Fruit fly (Drosophila melanogaster): ENCODE data around the gene CG12506.

The CG12506 gene

DNA sequence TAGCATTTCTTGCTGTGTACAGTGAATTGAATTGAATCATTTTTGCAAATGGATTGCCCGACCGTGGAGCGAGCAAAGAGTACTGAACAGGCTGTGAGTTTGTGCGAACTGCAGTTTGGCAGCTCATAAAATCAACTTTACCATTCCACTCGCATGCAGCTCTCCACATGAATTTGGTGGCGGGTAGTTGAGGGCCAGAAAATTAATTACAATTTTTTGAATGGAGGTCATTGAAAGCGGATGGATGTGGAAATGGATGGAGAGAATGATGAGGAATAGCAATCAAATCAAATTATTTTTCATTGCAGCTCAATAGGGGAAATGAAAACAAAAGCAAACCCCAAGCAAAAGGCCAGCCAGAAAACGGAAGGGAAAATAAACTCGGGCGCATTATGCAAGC lies 23.7 kb upstream of the CG12506 start, which contains the start of gene GABA-B-R3 (continued):
- TF ChIP-seq CG2116 (GFP tag; optimal IDR thresholded peaks at IDR 0.05) = no peak
- TF ChIP-seq pfk (GFP tag; optimal IDR thresholded peaks at IDR 0.05) = no peak
- TF ChIP-seq CG9437 (GFP tag; optimal IDR thresholded peaks at IDR 0.05) = no peak

DNA sequence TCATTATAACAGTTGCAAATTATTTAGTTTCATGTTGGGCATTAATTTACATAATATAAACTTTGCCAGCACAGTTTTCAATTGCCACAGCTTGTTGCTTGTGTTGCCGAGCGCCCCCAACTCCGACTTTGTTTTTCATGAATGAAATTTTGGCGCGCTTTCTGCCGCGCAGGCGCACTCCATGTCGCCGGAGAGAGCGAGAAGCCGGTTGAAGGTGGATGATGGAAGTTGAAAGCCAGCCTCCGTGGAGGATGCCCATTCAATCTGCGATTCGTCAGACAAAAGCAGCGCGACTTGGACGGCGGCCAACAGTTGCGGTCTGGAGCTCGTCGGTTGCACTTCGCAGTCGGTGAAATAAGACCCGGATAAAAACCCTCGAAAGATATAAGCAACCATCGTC lies 23.0 kb upstream of the CG12506 start:
- TF ChIP-seq CG15601 (tag; optimal IDR thresholded peaks at IDR 0.05) (peak; percentile 97), lab (GFP tag; optimal IDR thresholded peaks at IDR 0.05) (peak; percentile 13), jigr1 (GFP tag; IDR thresholded peaks at IDR 0.05) (no peak), CG6854 (GFP tag; optimal IDR thresholded peaks at IDR 0.05) (peak; percentile 1), Deaf1 (tag; optimal IDR thresholded peaks at IDR 0.05) (peak; percentile 30), crp (GFP tag; optimal IDR thresholded peaks at IDR 0.05) (no peak), scrt (GFP tag; optimal IDR thresholded peaks at IDR 0.05) (peak; percentile 75), CrebB (tag; optimal IDR thresholded peaks at IDR 0.05) (no peak), CG3407 (GFP tag; optimal IDR thresholded peaks at IDR 0.05) (no peak), CG18599 (GFP tag; optimal IDR thresholded peaks at IDR 0.05) (peak; percentile 1), otp (GFP tag; IDR thresholded peaks at IDR 0.05) (no peak), fd96Cb (tag; optimal IDR thresholded peaks at IDR 0.05) (no peak), Hmr (GFP tag; optimal IDR thresholded peaks at IDR 0.05) (peak; percentile 16), sug (tag; optimal IDR thresholded peaks at IDR 0.05) (no peak), ewg (GFP tag; optimal IDR thresholded peaks at IDR 0.05) (peak; percentile 58)

dm6 chr2L:776236-776635 lies 2.9 kb downstream of the CG12506 start, which contains the start of gene CG13946:
TSS of gene CG13946 (plus strand) at chr2L:776536.
- TF ChIP-seq Usf (GFP tag; optimal IDR thresholded peaks at IDR 0.05) = no peak
- TF ChIP-seq Sin3A (optimal IDR thresholded peaks at IDR 0.05) = no peak
- no peak for TF ChIP-seq CG14710 (tag; optimal IDR thresholded peaks at IDR 0.05)
- TF ChIP-seq Atf3 (GFP tag; optimal IDR thresholded peaks at IDR 0.05) = no peak
- no peak for TF ChIP-seq sens (GFP tag)
- TF ChIP-seq chinmo (GFP tag; IDR thresholded peaks at IDR 0.05; ENCODE audit: partially characterized antibody) = no peak
- no peak for TF ChIP-seq E2f1 (GFP tag; IDR thresholded peaks at IDR 0.05)
- TF ChIP-seq gem (tag; optimal IDR thresholded peaks at IDR 0.05) = no peak
- no peak for TF ChIP-seq pan (optimal IDR thresholded peaks at IDR 0.05)
- no peak for TF ChIP-seq pan (GFP tag; optimal IDR thresholded peaks at IDR 0.05 in 1 of 2, IDR thresholded peaks at IDR 0.05 in 1 of 2)
- TF ChIP-seq croc (GFP tag; conservative IDR thresholded peaks at IDR 0.05) = no peak
- TF ChIP-seq CG7786 (GFP tag; optimal IDR thresholded peaks at IDR 0.05) = no peak
- no peak for TF ChIP-seq bcd (GFP tag; optimal IDR thresholded peaks at IDR 0.05)
- TF ChIP-seq CG7745 (tag; optimal IDR thresholded peaks at IDR 0.05) = no peak
- TF ChIP-seq eyg (GFP tag; optimal IDR thresholded peaks at IDR 0.05) = no peak
- TF ChIP-seq Med (GFP tag) = no peak
- TF ChIP-seq CG16813 (GFP tag; IDR thresholded peaks at IDR 0.05; ENCODE audit: partially characterized antibody) = no peak
- no peak for TF ChIP-seq klu (GFP tag; IDR thresholded peaks at IDR 0.05)
- no peak for TF ChIP-seq h (optimal IDR thresholded peaks at IDR 0.05)
- TF ChIP-seq CG17912 (GFP tag; optimal IDR thresholded peaks at IDR 0.05) = no peak
- no peak for TF ChIP-seq CG9609 (GFP tag; optimal IDR thresholded peaks at IDR 0.05)
